Fruit fly (Drosophila melanogaster) whole organism, embryonic: ENCODE measurements around the gene GC2.

Experiments used
- Asciz ChIP-seq: fragments of 200-800 bp; sonication (Bioruptor generic); optimal IDR thresholded peaks from 2 replicates; lab custom pipeline; 2017; ENCODE audit warnings: missing biosample characterization, mild to moderate bottlenecking, missing genetic modification characterization, missing genetic modification reagents
- BEAF-32 ChIP-seq: fragments of 200-800 bp; sonication (Bioruptor generic); optimal IDR thresholded peaks from 3 replicates; lab custom pipeline; 2017; ENCODE audit warnings: missing biosample characterization, missing genetic modification characterization, mild to moderate bottlenecking, moderate library complexity, missing genetic modification reagents
- Blimp-1 ChIP-seq: fragments of 200-800 bp; sonication (Bioruptor generic); optimal IDR thresholded peaks from 3 replicates; lab custom pipeline; 2018; ENCODE audit warnings: missing biosample characterization, missing genetic modification characterization, mild to moderate bottlenecking, moderate library complexity, missing genetic modification reagents
- CG10979 ChIP-seq: fragments of 200-800 bp; sonication (Bioruptor generic); optimal IDR thresholded peaks from 2 replicates; lab custom pipeline; 2018; ENCODE audit warnings: missing biosample characterization, mild to moderate bottlenecking, missing genetic modification characterization, moderate library complexity
- CG11093 ChIP-seq: fragments of 200-800 bp; sonication (Bioruptor generic); IDR thresholded peaks from 3 replicates; pipeline ENCODE4 v1.3.6; 2022; ENCODE audit warnings: missing biosample characterization, missing genetic modification characterization
- CG12219 ChIP-seq: fragments of 200-800 bp; sonication (Bioruptor generic); optimal IDR thresholded peaks from 3 replicates; lab custom pipeline; 2018; ENCODE audit warnings: missing biosample characterization, mild to moderate bottlenecking, missing genetic modification characterization
- CG12769 ChIP-seq: fragments of 200-800 bp; sonication (Bioruptor generic); optimal IDR thresholded peaks from 2 replicates; lab custom pipeline; 2019; ENCODE audit warnings: missing biosample characterization, mild to moderate bottlenecking, missing genetic modification characterization, moderate library complexity
- CG13424 ChIP-seq: fragments of 200-800 bp; sonication (Bioruptor generic); optimal IDR thresholded peaks from 2 replicates; lab custom pipeline; 2019; ENCODE audit warnings: missing biosample characterization, mild to moderate bottlenecking, missing genetic modification characterization, moderate library complexity
- CG13775 ChIP-seq: fragments of 200-800 bp; sonication (Bioruptor generic); optimal IDR thresholded peaks from 3 replicates; lab custom pipeline; 2017; ENCODE audit warnings: missing biosample characterization, mild to moderate bottlenecking, missing genetic modification characterization
- CG17361 ChIP-seq: fragments of 200-800 bp; sonication (Bioruptor generic); IDR thresholded peaks from 3 replicates; pipeline ENCODE4 v1.3.6; 2022; ENCODE audit warnings: missing biosample characterization, missing genetic modification characterization
- CG2129 ChIP-seq: fragments of 200-800 bp; sonication (Bioruptor generic); IDR thresholded peaks from 2 replicates; pipeline ENCODE4 v1.3.6; 2022; ENCODE audit warnings: missing biosample characterization, missing genetic modification characterization; ENCODE audit not compliant: partially characterized antibody
- CG2678 ChIP-seq: fragments of 200-800 bp; sonication (Bioruptor generic); optimal IDR thresholded peaks from 3 replicates; lab custom pipeline; 2019; ENCODE audit warnings: missing biosample characterization, mild to moderate bottlenecking, missing genetic modification characterization, moderate library complexity
- CG30431 ChIP-seq: fragments of 200-800 bp; sonication (Bioruptor generic); optimal IDR thresholded peaks from 2 replicates; lab custom pipeline; 2017; ENCODE audit warnings: missing biosample characterization, missing genetic modification characterization
- CG31224 ChIP-seq: fragments of 200-800 bp; sonication (Bioruptor generic); IDR thresholded peaks from 2 replicates; pipeline ENCODE4 v1.3.6; 2022; ENCODE audit warnings: missing biosample characterization, missing genetic modification characterization
- CG32767 ChIP-seq: fragments of 200-800 bp; sonication (Bioruptor generic); IDR thresholded peaks from 2 replicates; pipeline ENCODE4 v1.3.6; 2022; ENCODE audit warnings: missing biosample characterization, missing genetic modification characterization
- CG33213 ChIP-seq: fragments of 200-800 bp; sonication (Bioruptor generic); optimal IDR thresholded peaks from 3 replicates; lab custom pipeline; 2016; ENCODE audit warnings: missing biosample characterization, missing genetic modification characterization
- CG3407 ChIP-seq: fragments of 200-800 bp; sonication (Bioruptor generic); optimal IDR thresholded peaks from 2 replicates; lab custom pipeline; 2018; ENCODE audit warnings: missing biosample characterization, mild to moderate bottlenecking, missing genetic modification characterization
- CG6813 ChIP-seq: fragments of 200-800 bp; sonication (Bioruptor generic); optimal IDR thresholded peaks from 2 replicates; lab custom pipeline; 2017; ENCODE audit warnings: missing biosample characterization, missing genetic modification characterization, mild to moderate bottlenecking, moderate library complexity, missing genetic modification reagents
- CG7372 ChIP-seq: fragments of 200-800 bp; sonication (Bioruptor generic); IDR thresholded peaks from 2 replicates; pipeline ENCODE4 v1.3.6; 2022; ENCODE audit warnings: missing biosample characterization, missing genetic modification characterization
- CG8089 ChIP-seq: fragments of 200-800 bp; sonication (Bioruptor generic); optimal IDR thresholded peaks from 3 replicates; lab custom pipeline; 2016; ENCODE audit warnings: missing biosample characterization, missing genetic modification characterization
- Chrac-16 ChIP-seq: fragments of 200-800 bp; sonication (Bioruptor generic); optimal IDR thresholded peaks from 3 replicates; lab custom pipeline; 2016; ENCODE audit warnings: missing biosample characterization, missing genetic modification characterization
- CoRest ChIP-seq: fragments of 200-800 bp; sonication (Bioruptor generic); optimal IDR thresholded peaks from 3 replicates; lab custom pipeline; 2018; ENCODE audit warnings: missing biosample characterization, mild to moderate bottlenecking, missing genetic modification characterization, moderate library complexity
- CrebB ChIP-seq: fragments of 200-800 bp; sonication (Bioruptor generic); optimal IDR thresholded peaks from 3 replicates; lab custom pipeline; 2018; ENCODE audit warnings: missing biosample characterization, mild to moderate bottlenecking, missing genetic modification characterization
- Dek ChIP-seq: fragments of 200-800 bp; sonication (Bioruptor generic); optimal IDR thresholded peaks from 3 replicates; lab custom pipeline; 2019; ENCODE audit warnings: missing biosample characterization, mild to moderate bottlenecking, missing genetic modification characterization, moderate library complexity
- Fer3 ChIP-seq: fragments of 200-800 bp; sonication (Bioruptor generic); optimal IDR thresholded peaks from 2 replicates; lab custom pipeline; 2018; ENCODE audit warnings: missing biosample characterization, mild to moderate bottlenecking, missing genetic modification characterization, moderate library complexity
- HHEX ChIP-seq: fragments of 200-800 bp; sonication (Bioruptor generic); optimal IDR thresholded peaks from 3 replicates; lab custom pipeline; 2017; ENCODE audit warnings: missing biosample characterization, mild to moderate bottlenecking, missing genetic modification characterization, missing genetic modification reagents
- Hr78 ChIP-seq, 2 experiments: fragments of 200-800 bp in 1 of 2; fragments of >200 bp in 1 of 2; sonication (Bioruptor generic) in 1 of 2; optimal IDR thresholded peaks; 2 replicates each; lab custom pipeline; 2017 to 2019; ENCODE audit warnings: missing biosample characterization in 2 of 2, missing genetic modification characterization in 2 of 2, mild to moderate bottlenecking in 1 of 2, moderate library complexity in 1 of 2
- Kr ChIP-seq: fragments of 200-800 bp; sonication (Bioruptor generic); optimal IDR thresholded peaks from 2 replicates; lab custom pipeline; 2017; ENCODE audit warnings: missing biosample characterization, mild to moderate bottlenecking, missing genetic modification characterization
- Lhr ChIP-seq: fragments of 200-800 bp; sonication (Bioruptor generic); optimal IDR thresholded peaks from 3 replicates; lab custom pipeline; 2017; ENCODE audit warnings: mild to moderate bottlenecking, missing biosample characterization, missing genetic modification reagents, missing genetic modification characterization
- Max ChIP-seq: fragments of 200-800 bp; sonication (Bioruptor generic); optimal IDR thresholded peaks from 2 replicates; lab custom pipeline; 2016; ENCODE audit warnings: missing biosample characterization, mild to moderate bottlenecking, missing genetic modification characterization
- Nf-YC ChIP-seq: fragments of 200-800 bp; optimal IDR thresholded peaks from 3 replicates; lab custom pipeline; 2019; ENCODE audit warnings: missing biosample characterization, mild to moderate bottlenecking, missing genetic modification characterization, moderate library complexity
- Ssrp ChIP-seq: fragments of 200-800 bp; sonication (Bioruptor generic); optimal IDR thresholded peaks from 2 replicates; lab custom pipeline; 2018; ENCODE audit warnings: missing biosample characterization, mild to moderate bottlenecking, missing genetic modification characterization, moderate library complexity
- Stat92E ChIP-seq, 3 experiments: fragments of >200 bp in 2 of 3; fragments of 200-800 bp in 1 of 3; sonication (Bioruptor generic) in 1 of 3; optimal IDR thresholded peaks; 2 replicates each; lab custom pipeline; 2017 to 2019; ENCODE audit warnings: missing biosample characterization in 3 of 3, missing genetic modification characterization in 3 of 3, mild to moderate bottlenecking in 1 of 3, moderate library complexity in 1 of 3
- Trl ChIP-seq, 3 experiments: fragments of >200 bp in 2 of 3; fragments of 200-800 bp in 1 of 3; sonication (Bioruptor generic) in 1 of 3; optimal IDR thresholded peaks; 2 replicates in 1 of 3; 3 replicates in 2 of 3; lab custom pipeline; 2016 to 2017; ENCODE audit warnings: missing biosample characterization in 1 of 3, missing genetic modification characterization in 1 of 3
- cg ChIP-seq: fragments of 200-800 bp; sonication (Bioruptor generic); optimal IDR thresholded peaks from 3 replicates; lab custom pipeline; 2019; ENCODE audit warnings: missing biosample characterization, mild to moderate bottlenecking, missing genetic modification characterization, moderate library complexity
- dimm ChIP-seq: fragments of 200-800 bp; sonication (Bioruptor generic); IDR thresholded peaks from 2 replicates; pipeline ENCODE4 v1.3.6; 2022; ENCODE audit warnings: missing biosample characterization, missing genetic modification characterization
- emc ChIP-seq: fragments of 200-800 bp; sonication (Bioruptor generic); optimal IDR thresholded peaks from 2 replicates; lab custom pipeline; 2016; ENCODE audit warnings: missing biosample characterization, missing genetic modification characterization
- gro ChIP-seq: fragments of 200-800 bp; sonication (Bioruptor generic); optimal IDR thresholded peaks from 2 replicates; lab custom pipeline; 2016; ENCODE audit warnings: missing biosample characterization, missing genetic modification characterization
- ken ChIP-seq: fragments of 200-800 bp; sonication (Bioruptor generic); IDR thresholded peaks from 3 replicates; pipeline ENCODE4 v1.3.6; 2022; ENCODE audit warnings: missing biosample characterization, missing genetic modification characterization
- kni ChIP-seq: fragments of 200-800 bp; sonication (Bioruptor generic); optimal IDR thresholded peaks from 3 replicates; lab custom pipeline; 2017; ENCODE audit warnings: mild to moderate bottlenecking, missing biosample characterization, missing genetic modification reagents, missing genetic modification characterization
- lbe ChIP-seq: fragments of 200-800 bp; sonication (Bioruptor generic); optimal IDR thresholded peaks from 2 replicates; lab custom pipeline; 2016; ENCODE audit warnings: missing biosample characterization, mild to moderate bottlenecking, missing genetic modification characterization
- p53 ChIP-seq: fragments of 200-800 bp; sonication (Bioruptor generic); optimal IDR thresholded peaks from 2 replicates; lab custom pipeline; 2016; ENCODE audit warnings: missing biosample characterization, missing genetic modification characterization
- pan ChIP-seq, 4 experiments: fragments of >200 bp in 3 of 4; fragments of 200-800 bp in 1 of 4; sonication (Bioruptor generic) in 1 of 4; optimal IDR thresholded peaks in 3 of 4; IDR thresholded peaks in 1 of 4; 2 replicates each; pipeline versions ENCODE4 v1.3.6 to Lab custom; 2017 to 2022; ENCODE audit warnings: missing biosample characterization in 2 of 4, missing genetic modification characterization in 2 of 4, mixed read lengths in 1 of 4
- sna ChIP-seq: fragments of 200-800 bp; sonication (Bioruptor generic); IDR thresholded peaks from 2 replicates; pipeline ENCODE4 v1.3.6; 2022; ENCODE audit warnings: missing biosample characterization, missing genetic modification characterization; ENCODE audit not compliant: partially characterized antibody
- tio ChIP-seq: fragments of 200-800 bp; sonication (Bioruptor generic); optimal IDR thresholded peaks from 2 replicates; lab custom pipeline; 2017; ENCODE audit warnings: missing biosample characterization, missing genetic modification characterization, inconsistent platforms
- tll ChIP-seq, 2 experiments: fragments of 200-800 bp in 1 of 2; fragments of >200 bp in 1 of 2; sonication (Bioruptor generic) in 1 of 2; optimal IDR thresholded peaks; 2 replicates each; lab custom pipeline; 2017 to 2019; ENCODE audit warnings: missing biosample characterization in 2 of 2, missing genetic modification characterization in 2 of 2, mild to moderate bottlenecking in 1 of 2, moderate library complexity in 1 of 2
- trem ChIP-seq: fragments of 200-800 bp; optimal IDR thresholded peaks from 3 replicates; lab custom pipeline; 2019; ENCODE audit warnings: missing biosample characterization, mild to moderate bottlenecking, missing genetic modification characterization, moderate library complexity
- wek ChIP-seq: fragments of 200-800 bp; sonication (Bioruptor generic); optimal IDR thresholded peaks from 3 replicates; lab custom pipeline; 2018; ENCODE audit warnings: missing biosample characterization, mild to moderate bottlenecking, missing genetic modification characterization, moderate library complexity

The GC2 gene

DNA sequence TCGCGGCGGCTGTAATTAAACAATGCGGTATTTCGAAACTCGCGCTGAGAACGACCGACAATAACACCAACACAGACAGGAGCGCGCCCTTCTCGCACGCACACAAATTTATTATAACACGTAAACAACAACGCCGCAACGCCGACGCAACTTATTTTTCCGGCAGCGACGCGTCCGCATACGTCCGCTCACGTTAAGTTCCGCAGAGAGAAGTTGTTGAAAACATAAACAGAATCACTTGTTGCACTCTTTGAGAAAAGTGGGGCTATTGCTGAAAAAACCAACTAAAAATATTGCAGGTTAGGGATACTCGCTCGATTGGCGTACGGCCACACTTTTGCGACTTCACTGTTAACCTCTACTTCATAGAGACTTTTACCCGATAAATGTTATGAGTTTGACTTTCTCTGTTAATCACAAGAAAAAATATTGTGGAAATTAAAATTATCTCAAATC is 22.6 kb upstream of the GC2 start, which contains the start of gene Cad87A (continued):
- TF ChIP-seq CG13424 (tag; lab: Kevin White, UChicago) (no peak), Blimp-1 (GFP tag; lab: Kevin White, UChicago) (no peak), gro (GFP tag; lab: Kevin White, UChicago) (peak; percentile 82), CG13775 (GFP tag; lab: Kevin White, UChicago) (no peak), CG7372 (GFP tag; lab: Robert Waterston, UW) (no peak), Lhr (GFP tag; lab: Kevin White, UChicago) (peak; percentile 25), CG2678 (tag; lab: Kevin White, UChicago) (no peak), Nf-YC (tag; lab: Kevin White, UChicago) (no peak), dimm (GFP tag; lab: Robert Waterston, UW) (no peak), Chrac-16 (GFP tag; lab: Kevin White, UChicago) (no peak), Stat92E (GFP tag; optimal IDR thresholded peaks at IDR 0.05; lab: Kevin White, UChicago) (peak in 1 of 3 experiments; percentile 62), HHEX (GFP tag; lab: Kevin White, UChicago) (peak; percentile 13), CG2129 (GFP tag; lab: Robert Waterston, UW) (no peak), Fer3 (tag; lab: Kevin White, UChicago) (peak; percentile 13), CG30431 (GFP tag; lab: Kevin White, UChicago) (no peak), CG17361 (GFP tag; lab: Robert Waterston, UW) (no peak), CG11093 (GFP tag; lab: Robert Waterston, UW) (no peak), cg (GFP tag; lab: Kevin White, UChicago) (peak; percentile 96), Trl (optimal IDR thresholded peaks at IDR 0.05; lab: Kevin White, UChicago) (peak; percentile 41 to 62), Trl (GFP tag; optimal IDR thresholded peaks at IDR 0.05; lab: Kevin White, UChicago) (peak; percentile 59), pan (optimal IDR thresholded peaks at IDR 0.05; lab: Kevin White, UChicago) (no peak), pan (GFP tag; optimal IDR thresholded peaks at IDR 0.05 in 1 of 2, IDR thresholded peaks at IDR 0.05 in 1 of 2) (no peak), lbe (no peak), tll (GFP tag; optimal IDR thresholded peaks at IDR 0.05; lab: Kevin White, UChicago) (peak in 1 of 2 experiments; percentile 85), CG6813 (GFP tag; lab: Kevin White, UChicago) (peak; percentile 11), Max (GFP tag; lab: Kevin White, UChicago) (peak; percentile 53), Dek (tag; lab: Kevin White, UChicago) (no peak), CG33213 (GFP tag; lab: Kevin White, UChicago) (peak; percentile 51), CoRest (tag; lab: Kevin White, UChicago) (no peak), CG3407 (peak; percentile 14), CG32767 (GFP tag; lab: Robert Waterston, UW) (no peak), emc (GFP tag; lab: Kevin White, UChicago) (no peak), ken (GFP tag; lab: Robert Waterston, UW) (no peak), CG8089 (GFP tag; lab: Kevin White, UChicago) (no peak), BEAF-32 (GFP tag; lab: Kevin White, UChicago) (peak; percentile 7), Hr78 (GFP tag; optimal IDR thresholded peaks at IDR 0.05; lab: Kevin White, UChicago) (no peak), wek (GFP tag; lab: Kevin White, UChicago) (peak; percentile 67), CG12769 (peak; percentile 52), CG31224 (GFP tag; lab: Robert Waterston, UW) (no peak), CG10979 (tag; lab: Kevin White, UChicago) (no peak), trem (tag; lab: Kevin White, UChicago) (peak; percentile 36), tio (GFP tag; lab: Kevin White, UChicago) (no peak), CG12219 (GFP tag; lab: Kevin White, UChicago) (peak; percentile 9), kni (peak; percentile 80), Asciz (GFP tag; lab: Kevin White, UChicago) (no peak), Ssrp (tag; lab: Kevin White, UChicago) (no peak), sna (GFP tag; lab: Robert Waterston, UW) (no peak), p53 (GFP tag; lab: Kevin White, UChicago) (peak; percentile 57), CrebB (tag; lab: Kevin White, UChicago) (peak; percentile 67), Kr (GFP tag; lab: Kevin White, UChicago) (no peak)
